Fruit fly (Drosophila melanogaster): ENCODE data around the gene CG2120.

DNA sequence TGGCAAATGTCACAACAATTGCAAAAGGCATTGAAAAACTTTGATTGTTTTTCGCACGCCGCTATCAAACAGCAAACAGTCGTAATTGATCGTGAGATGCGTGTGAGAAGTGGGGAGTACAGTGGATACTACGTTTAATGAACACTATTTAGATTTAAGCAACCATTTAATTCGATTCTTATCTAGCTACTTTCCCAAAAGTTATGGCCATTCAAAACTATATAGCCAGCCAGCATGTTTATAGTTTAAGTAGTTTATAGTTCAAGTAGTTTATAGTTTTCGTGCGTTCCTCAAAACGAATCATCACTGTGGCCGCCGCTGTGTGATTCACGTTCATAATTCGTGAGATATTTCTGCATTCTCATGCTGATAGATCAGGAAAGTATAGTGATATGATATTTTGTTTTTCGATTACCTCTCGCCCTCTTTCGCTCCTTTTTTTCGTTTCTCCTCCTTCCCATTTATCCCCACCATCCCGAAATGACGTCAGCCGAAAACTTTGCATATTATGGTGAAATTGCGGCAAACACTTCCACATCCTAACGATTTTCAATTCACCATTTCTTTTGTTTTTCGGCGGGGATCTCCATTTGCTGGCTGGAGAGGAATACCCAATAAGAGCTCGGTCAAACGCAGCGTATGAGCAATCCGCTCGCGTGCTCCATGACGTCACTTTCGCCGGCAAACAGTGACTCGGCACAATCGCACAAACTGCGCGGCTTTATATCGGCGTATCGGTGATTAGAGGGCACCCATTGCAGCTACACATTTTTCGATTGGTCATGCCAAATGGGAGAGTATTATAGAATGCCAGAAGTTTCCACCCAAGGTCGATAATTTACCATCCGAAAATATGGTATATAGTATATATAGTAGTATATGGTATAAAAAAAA, 22.0 kb upstream of the CG2120 start:
- no peak for TF ChIP-seq Myc (optimal IDR thresholded peaks at IDR 0.05)
- no peak for TF ChIP-seq psq (optimal IDR thresholded peaks at IDR 0.05)
- no peak for TF ChIP-seq h (optimal IDR thresholded peaks at IDR 0.05)
- TF ChIP-seq ttk (optimal IDR thresholded peaks at IDR 0.05): no peak
- TF ChIP-seq Sin3A (optimal IDR thresholded peaks at IDR 0.05): no peak
- no peak for TF ChIP-seq insv (optimal IDR thresholded peaks at IDR 0.05)
